Worm (Caenorhabditis elegans) whole organism, L3 larva: Measurements from ENCODE around the gene T26C11.4.

Experiments used
- ZK546.5 ChIP-seq: sonication (generic microtip); optimal IDR thresholded peaks from 2 replicates; lab custom pipeline; 2017; ENCODE audit warnings: missing biosample characterization, missing genetic modification characterization
- fkh-10 ChIP-seq: sonication (generic microtip); optimal IDR thresholded peaks from 2 replicates; lab custom pipeline; 2017; ENCODE audit warnings: missing biosample characterization, missing genetic modification reagents, missing genetic modification characterization

DNA sequence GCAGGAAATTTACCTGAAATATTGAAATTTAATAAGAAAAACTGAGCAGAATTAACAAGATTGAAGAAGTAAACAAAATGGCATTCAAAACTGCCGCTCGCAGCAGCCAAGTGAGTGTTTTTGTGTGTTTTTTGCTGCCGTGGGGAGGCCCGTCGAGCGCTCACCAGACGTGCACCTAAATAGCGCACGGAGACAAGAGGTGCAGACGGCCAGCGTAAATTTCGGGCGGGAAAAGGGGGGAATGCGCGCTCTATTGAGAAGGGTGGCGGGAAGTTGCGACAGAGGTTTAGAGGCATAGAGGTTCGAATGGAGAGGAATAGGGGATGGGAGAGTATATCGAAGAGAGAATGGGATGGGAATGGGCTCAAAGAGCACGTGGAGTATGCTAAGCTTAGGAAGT, 10.8 kb upstream of the T26C11.4 start, which contains the start of gene ceh-39:
- TF ChIP-seq ZK546.5 (tag; lab: Kevin White, UChicago): no peak
- TF ChIP-seq fkh-10 (GFP tag; lab: Kevin White, UChicago): peak; percentile 38
